Worm (Caenorhabditis elegans) whole organism, young adult: ENCODE results near the gene ins-10.
A peak's percentile ranks its signal among the peaks of the same experiment; 100 is the strongest.

Source experiments
- B0035.1 ChIP-seq: sonication (generic microtip); optimal IDR thresholded peaks from 2 replicates; lab custom pipeline; 2016; ENCODE audit warnings: missing genetic modification characterization, mild to moderate bottlenecking, missing compliant biosample characterization, missing genotype, missing genetic modification reagents
- C06A6.2 ChIP-seq: fragments of 200-800 bp; sonication (Bioruptor generic); conservative IDR thresholded peaks from 2 replicates; pipeline ENCODE4 v1.3.6; 2022; ENCODE audit warnings: missing genetic modification characterization, missing compliant biosample characterization
- F23B12.7 ChIP-seq: sonication (generic microtip); optimal IDR thresholded peaks from 2 replicates; lab custom pipeline; 2017; ENCODE audit warnings: missing genetic modification characterization, mild to moderate bottlenecking, missing compliant biosample characterization, antibody characterized with exemption, moderate library complexity; ENCODE audit not compliant: insufficient read depth
- F33H1.4 ChIP-seq: fragments of 200-800 bp; sonication (Bioruptor generic); IDR thresholded peaks from 2 replicates; pipeline ENCODE4 v1.3.6; 2022; ENCODE audit warnings: missing genetic modification reagents, missing genetic modification characterization, missing compliant biosample characterization
- F39B2.1 ChIP-seq: fragments of 200-800 bp; sonication (Bioruptor generic); IDR thresholded peaks from 2 replicates; pipeline ENCODE4 v1.3.6; 2022; ENCODE audit warnings: missing genetic modification reagents, missing genetic modification characterization, missing compliant biosample characterization
- F49E8.2 ChIP-seq: sonication (generic microtip); optimal IDR thresholded peaks from 3 replicates; lab custom pipeline; 2017; ENCODE audit warnings: missing genetic modification characterization, mild to moderate bottlenecking, missing compliant biosample characterization, antibody characterized with exemption, moderate library complexity; ENCODE audit not compliant: insufficient read depth
- F55B11.4 ChIP-seq: sonication (generic microtip); optimal IDR thresholded peaks from 2 replicates; lab custom pipeline; 2016; ENCODE audit warnings: missing compliant biosample characterization, missing genetic modification characterization, borderline replicate concordance; ENCODE audit not compliant: insufficient read depth
- K11D2.4 ChIP-seq: fragments of 200-800 bp; sonication (Bioruptor generic); IDR thresholded peaks from 2 replicates; pipeline ENCODE4 v1.3.6; 2022; ENCODE audit warnings: missing genetic modification reagents, missing genetic modification characterization, missing compliant biosample characterization
- Y67H2A.10 ChIP-seq: fragments of 200-800 bp; sonication (Bioruptor generic); conservative IDR thresholded peaks from 2 replicates; pipeline ENCODE4 v1.3.6; 2022; ENCODE audit warnings: missing genetic modification reagents, missing genetic modification characterization, missing compliant biosample characterization
- Y79H2A.3 ChIP-seq: fragments of 200-800 bp; sonication (Bioruptor generic); conservative IDR thresholded peaks from 2 replicates; pipeline ENCODE4 v1.3.6; 2022; ENCODE audit warnings: missing genetic modification reagents, missing genetic modification characterization, missing compliant biosample characterization
- Y95B8A.8 ChIP-seq: fragments of 200-800 bp; sonication (Bioruptor generic); IDR thresholded peaks from 2 replicates; pipeline ENCODE4 v1.3.6; 2022; ENCODE audit warnings: missing genetic modification reagents, missing genetic modification characterization, missing compliant biosample characterization
- atf-7 ChIP-seq: sonication (generic microtip); optimal IDR thresholded peaks from 2 replicates; lab custom pipeline; 2017; ENCODE audit warnings: mild to moderate bottlenecking, missing genetic modification characterization, missing compliant biosample characterization
- attf-3 ChIP-seq: fragments of 200-800 bp; sonication (Bioruptor generic); conservative IDR thresholded peaks from 2 replicates; pipeline ENCODE4 v1.3.6; 2022; ENCODE audit warnings: missing genetic modification reagents, missing genetic modification characterization, missing compliant biosample characterization
- attf-5 ChIP-seq: fragments of 200-800 bp; sonication (Bioruptor generic); optimal IDR thresholded peaks from 2 replicates; lab custom pipeline; 2018; ENCODE audit warnings: mild to moderate bottlenecking, missing genetic modification characterization, missing compliant biosample characterization
- attf-6 ChIP-seq: fragments of 200-800 bp; sonication (Bioruptor generic); IDR thresholded peaks from 2 replicates; pipeline ENCODE4 v1.3.6; 2022; ENCODE audit warnings: missing genetic modification reagents, missing genetic modification characterization, missing compliant biosample characterization
- cebp-2 ChIP-seq: fragments of 200-800 bp; sonication (Bioruptor generic); IDR thresholded peaks from 2 replicates; pipeline ENCODE4 v1.3.6; 2022; ENCODE audit warnings: missing genetic modification characterization, missing compliant biosample characterization
- ceh-100 ChIP-seq: fragments of 200-800 bp; sonication (Bioruptor generic); IDR thresholded peaks from 2 replicates; pipeline ENCODE4 v1.3.6; 2022; ENCODE audit warnings: missing genetic modification reagents, missing genetic modification characterization, missing compliant biosample characterization
- ceh-40 ChIP-seq: fragments of 200-800 bp; sonication (Bioruptor generic); IDR thresholded peaks from 2 replicates; pipeline ENCODE4 v1.3.6; 2022; ENCODE audit warnings: missing genetic modification characterization, missing compliant biosample characterization
- die-1 ChIP-seq: sonication (generic microtip); optimal IDR thresholded peaks from 2 replicates; lab custom pipeline; 2016; ENCODE audit warnings: missing genotype, mild to moderate bottlenecking, missing genetic modification characterization, missing compliant biosample characterization
- dpff-1 ChIP-seq: sonication (generic microtip); optimal IDR thresholded peaks from 2 replicates; lab custom pipeline; 2017; ENCODE audit warnings: mild to moderate bottlenecking, missing genetic modification characterization, missing compliant biosample characterization
- dpl-1 ChIP-seq: fragments of 150-350 bp; optimal IDR thresholded peaks from 2 replicates; lab custom pipeline; 2014; ENCODE audit warnings: missing biosample characterization, missing genetic modification reagents, missing genetic modification characterization
- efl-1 ChIP-seq: fragments of 150-350 bp; optimal IDR thresholded peaks from 2 replicates; lab custom pipeline; 2014; ENCODE audit warnings: missing biosample characterization, missing genetic modification reagents, missing genetic modification characterization
- egrh-3 ChIP-seq: fragments of 200-800 bp; sonication (Bioruptor generic); IDR thresholded peaks from 2 replicates; pipeline ENCODE4 v1.3.6; 2022; ENCODE audit warnings: missing genetic modification reagents, missing genetic modification characterization, missing compliant biosample characterization
- ekl-4 ChIP-seq: fragments of 200-800 bp; sonication (Bioruptor generic); IDR thresholded peaks from 2 replicates; pipeline ENCODE4 v1.3.6; 2022; ENCODE audit warnings: missing genetic modification reagents, missing genetic modification characterization, missing compliant biosample characterization
- fkh-3 ChIP-seq: sonication (generic microtip); optimal IDR thresholded peaks from 2 replicates; lab custom pipeline; 2016; ENCODE audit warnings: mild to moderate bottlenecking, missing genetic modification characterization, missing compliant biosample characterization
- hmg-1.2 ChIP-seq: fragments of 200-800 bp; sonication (Bioruptor generic); IDR thresholded peaks from 2 replicates; pipeline ENCODE4 v1.3.6; 2022; ENCODE audit warnings: missing genetic modification reagents, missing genetic modification characterization, missing compliant biosample characterization
- hmg-20 ChIP-seq: fragments of 200-800 bp; sonication (Bioruptor generic); IDR thresholded peaks from 2 replicates; pipeline ENCODE4 v1.3.6; 2022; ENCODE audit warnings: missing genetic modification reagents, missing genetic modification characterization, missing compliant biosample characterization
- hrde-1 ChIP-seq: sonication (generic microtip); optimal IDR thresholded peaks from 2 replicates; lab custom pipeline; 2016; ENCODE audit warnings: missing genetic modification characterization, mild to moderate bottlenecking, missing compliant biosample characterization, moderate library complexity, missing genotype, missing genetic modification reagents, borderline replicate concordance
- hsf-1 ChIP-seq: fragments of 200-800 bp; sonication (Bioruptor generic); IDR thresholded peaks from 2 replicates; pipeline ENCODE4 v1.3.6; 2022; ENCODE audit warnings: missing genetic modification reagents, missing genetic modification characterization, missing compliant biosample characterization
- lin-26 ChIP-seq: fragments of 200-800 bp; sonication (Bioruptor generic); IDR thresholded peaks from 2 replicates; pipeline ENCODE4 v1.3.6; 2022; ENCODE audit warnings: missing genetic modification reagents, missing genetic modification characterization, missing compliant biosample characterization
- lin-40 ChIP-seq: sonication (generic microtip); optimal IDR thresholded peaks from 2 replicates; lab custom pipeline; 2016; ENCODE audit warnings: missing genetic modification characterization, mild to moderate bottlenecking, missing compliant biosample characterization, missing genotype, missing genetic modification reagents
- lir-1 ChIP-seq: fragments of 200-800 bp; sonication (Bioruptor generic); conservative IDR thresholded peaks from 2 replicates; pipeline ENCODE4 v1.3.6; 2022; ENCODE audit warnings: missing genetic modification reagents, missing genetic modification characterization, missing compliant biosample characterization
- madf-6 ChIP-seq: fragments of 200-800 bp; sonication (Bioruptor generic); IDR thresholded peaks from 2 replicates; pipeline ENCODE4 v1.3.6; 2022; ENCODE audit warnings: missing genetic modification reagents, missing genetic modification characterization, missing compliant biosample characterization
- mcd-1 ChIP-seq: fragments of 200-800 bp; sonication (Bioruptor generic); IDR thresholded peaks from 2 replicates; pipeline ENCODE4 v1.3.6; 2022; ENCODE audit warnings: missing genetic modification reagents, missing genetic modification characterization, missing compliant biosample characterization
- nhr-80 ChIP-seq: sonication (generic microtip); optimal IDR thresholded peaks from 2 replicates; lab custom pipeline; 2016; ENCODE audit warnings: missing genetic modification characterization, missing compliant biosample characterization
- pbrm-1 ChIP-seq: fragments of 200-800 bp; sonication (Bioruptor generic); IDR thresholded peaks from 2 replicates; pipeline ENCODE4 v1.3.6; 2022; ENCODE audit warnings: missing genetic modification reagents, missing genetic modification characterization, missing compliant biosample characterization
- rcor-1 ChIP-seq: fragments of 200-800 bp; sonication (Bioruptor generic); IDR thresholded peaks from 2 replicates; pipeline ENCODE4 v1.3.6; 2022; ENCODE audit warnings: missing genetic modification reagents, missing genetic modification characterization, missing compliant biosample characterization
- rpc-1 ChIP-seq, 2 experiments: fragments of 150-350 bp in 1 of 2; sonication (generic microtip) in 1 of 2; optimal IDR thresholded peaks; 2 replicates each; lab custom pipeline; 2014 to 2018; ENCODE audit warnings: missing biosample characterization in 1 of 2, missing genetic modification characterization in 1 of 2, missing genetic modification reagents in 1 of 2, missing genotype in 1 of 2
- tbx-9 ChIP-seq: sonication (generic microtip); optimal IDR thresholded peaks from 2 replicates; lab custom pipeline; 2016; ENCODE audit warnings: borderline replicate concordance, missing genetic modification characterization, inconsistent platforms, missing compliant biosample characterization
- zfh-2 ChIP-seq: fragments of 200-800 bp; sonication (Bioruptor generic); conservative IDR thresholded peaks from 2 replicates; pipeline ENCODE4 v1.3.6; 2022; ENCODE audit warnings: missing genetic modification reagents, missing genetic modification characterization, missing compliant biosample characterization
- ztf-25 ChIP-seq: fragments of 200-800 bp; sonication (Bioruptor generic); IDR thresholded peaks from 2 replicates; pipeline ENCODE4 v1.3.6; 2022; ENCODE audit warnings: missing genetic modification reagents, missing genetic modification characterization, missing compliant biosample characterization
- ztf-26 ChIP-seq: sonication (generic microtip); optimal IDR thresholded peaks from 2 replicates; lab custom pipeline; 2017; ENCODE audit warnings: missing genetic modification characterization, missing compliant biosample characterization

The ins-10 gene

DNA sequence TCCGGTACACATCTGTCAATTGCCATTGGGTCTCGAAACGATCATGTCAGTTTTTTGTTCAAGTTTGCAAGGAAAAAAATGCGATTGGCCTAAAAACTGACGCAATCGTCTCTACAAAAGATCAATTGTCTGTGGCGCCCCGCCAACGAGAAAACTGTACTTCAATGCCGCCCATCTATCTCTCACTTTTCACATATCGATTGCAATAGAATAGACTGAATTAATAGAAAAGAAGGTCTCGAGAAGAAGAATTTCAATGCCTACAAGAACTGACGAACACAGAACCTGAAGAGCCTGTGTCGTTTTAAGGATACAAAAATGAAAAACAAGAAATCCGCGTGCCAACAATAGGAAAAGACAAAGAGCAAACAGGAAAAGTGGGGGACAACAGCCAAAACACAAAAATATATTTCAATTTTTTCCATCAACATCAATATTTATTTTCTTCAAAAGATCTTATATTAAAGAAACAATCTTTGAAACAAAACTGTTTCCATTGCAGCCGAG, 25.3 kb upstream of the ins-10 start (continued):
- TF ChIP-seq F49E8.2 (tag; lab: Kevin White, UChicago) (peak; percentile 50), K11D2.4 (GFP tag; lab: Robert Waterston, UW) (no peak), die-1 (tag; lab: Kevin White, UChicago) (peak; percentile 30), mcd-1 (GFP tag; lab: Robert Waterston, UW) (peak; percentile 42; the same call in 1 of the 2 replicates), Y67H2A.10 (GFP tag; lab: Robert Waterston, UW) (no peak)

DNA sequence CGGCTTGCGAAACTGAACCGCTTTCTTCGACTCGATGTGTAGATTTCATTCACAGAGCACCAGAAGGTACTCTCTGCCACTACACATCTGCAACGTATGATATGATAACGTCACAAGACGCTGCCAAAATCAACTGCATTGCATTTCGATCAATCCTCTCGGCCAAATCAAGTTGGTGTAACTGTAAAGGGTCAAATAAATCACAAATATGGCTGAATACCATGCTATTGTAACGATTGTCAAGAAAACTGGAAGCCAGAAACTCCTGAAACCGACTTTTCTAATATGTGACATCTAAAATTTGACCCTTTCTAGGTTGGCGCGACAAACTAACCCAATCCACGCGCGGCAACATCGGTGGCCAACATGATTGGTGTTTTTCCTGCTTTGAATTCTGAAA, 23.7 kb upstream of the ins-10 start:
- TF ChIP-seq lir-1: no peak
- no peak for TF ChIP-seq ztf-26
- no peak for TF ChIP-seq F55B11.4 (tag; lab: Kevin White, UChicago)
- TF ChIP-seq hrde-1 (tag; lab: Kevin White, UChicago): no peak

DNA sequence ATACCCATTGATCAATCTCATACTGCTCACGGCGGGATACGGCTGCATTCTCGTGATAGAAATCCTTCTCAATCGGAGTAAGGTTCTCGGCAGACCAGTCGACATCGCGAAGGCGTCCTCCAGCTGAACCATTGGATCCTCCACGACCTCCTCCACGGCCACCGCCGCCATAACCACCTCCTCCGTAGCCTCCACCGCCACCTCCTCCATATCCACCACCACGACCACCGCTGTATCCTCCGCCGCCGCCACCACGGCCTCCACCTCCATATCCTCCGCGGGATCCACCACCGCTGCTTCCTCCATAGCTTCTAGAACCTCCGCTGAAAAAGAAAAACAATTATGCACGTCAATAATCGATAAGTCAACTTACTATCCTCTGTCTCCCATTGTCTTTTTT, 22.3 kb upstream of the ins-10 start:
- TF ChIP-seq mcd-1 (GFP tag; lab: Robert Waterston, UW): peak; percentile 40; the same call in 1 of the 2 replicates
- peak; percentile 45; the same call in 1 of the 2 replicates for TF ChIP-seq lin-26 (GFP tag; lab: Robert Waterston, UW)
- TF ChIP-seq ztf-25 (GFP tag; lab: Robert Waterston, UW): peak; percentile 16; the same call in 1 of the 2 replicates
- peak; percentile 19; the same call in 1 of the 2 replicates for TF ChIP-seq madf-6 (GFP tag; lab: Robert Waterston, UW)
- TF ChIP-seq attf-6 (GFP tag; lab: Robert Waterston, UW): no peak
- peak; percentile 91 for TF ChIP-seq egrh-3
- TF ChIP-seq B0035.1 (tag; lab: Kevin White, UChicago): no peak
- no peak for TF ChIP-seq ceh-100 (GFP tag; lab: Robert Waterston, UW)
- peak; percentile 93 for TF ChIP-seq zfh-2 (GFP tag; lab: Robert Waterston, UW)
- no peak for TF ChIP-seq fkh-3 (tag; lab: Kevin White, UChicago)
- no peak for TF ChIP-seq nhr-80
- 0 out of 2 replicates have a peak, but pooled peaks have one; percentile 13 for TF ChIP-seq cebp-2 (GFP tag; lab: Robert Waterston, UW)
- peak; percentile 27; the same call in 1 of the 2 replicates for TF ChIP-seq hsf-1 (GFP tag; lab: Robert Waterston, UW)
- 0 out of 2 replicates have a peak, but pooled peaks have one; percentile 20 for TF ChIP-seq hmg-1.2 (GFP tag; lab: Robert Waterston, UW)
- no peak for TF ChIP-seq attf-5 (GFP tag; lab: Kevin White, UChicago)
- TF ChIP-seq F39B2.1 (GFP tag; lab: Robert Waterston, UW): 0 out of 2 replicates have a peak, but pooled peaks have one; percentile 17

DNA sequence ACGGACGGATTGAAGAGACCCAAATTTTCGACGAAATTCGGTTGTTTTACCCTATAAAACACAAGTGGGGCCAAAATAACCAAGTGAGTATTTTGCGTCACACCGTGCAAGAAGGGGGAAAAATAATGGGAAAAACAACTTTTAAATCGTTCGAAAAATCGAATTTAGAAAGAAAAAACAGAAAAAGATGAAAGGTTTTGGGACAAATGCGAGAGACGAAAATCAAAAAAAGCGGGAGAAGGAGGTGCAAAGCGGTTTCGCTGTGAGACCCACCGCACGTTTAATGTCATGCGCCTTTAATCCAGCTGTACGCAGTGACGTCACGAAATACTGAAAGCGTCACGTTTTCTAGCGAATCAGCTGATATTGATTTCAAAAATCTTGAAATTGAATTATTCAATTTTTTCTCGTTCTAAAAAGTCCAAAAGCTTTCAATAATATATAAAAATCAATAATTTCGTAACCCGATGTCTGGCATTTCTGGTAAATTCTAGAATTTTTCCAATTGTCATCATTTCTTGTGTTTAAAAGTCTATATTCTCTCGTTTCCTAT, 21.7 kb upstream of the ins-10 start, which contains the start of the genes ddx-17 and aip-1:
TSS of gene ddx-17 (minus strand) at position 51 of the 553 bp plus-strand sequence.
TSS of gene aip-1 (plus strand) at position 332 of the 553 bp plus-strand sequence.
- no peak for TF ChIP-seq dpff-1 (tag; lab: Kevin White, UChicago)
- TF ChIP-seq ceh-40 (GFP tag; lab: Robert Waterston, UW): no peak
- peak; percentile 94 for TF ChIP-seq F33H1.4 (GFP tag; lab: Robert Waterston, UW)
- no peak for TF ChIP-seq tbx-9 (tag; lab: Kevin White, UChicago)
- peak; percentile 71 for TF ChIP-seq pbrm-1 (GFP tag; lab: Robert Waterston, UW)
- TF ChIP-seq efl-1 (GFP tag; lab: Kevin White, UChicago): peak; percentile 81
- TF ChIP-seq rpc-1 (optimal IDR thresholded peaks at IDR 0.05; lab: Kevin White, UChicago): peak; percentile 29
- TF ChIP-seq rpc-1 (tag; optimal IDR thresholded peaks at IDR 0.05; lab: Kevin White, UChicago): no peak
- peak; percentile 74 for TF ChIP-seq rcor-1 (GFP tag; lab: Robert Waterston, UW)
- TF ChIP-seq attf-3 (GFP tag; lab: Robert Waterston, UW): 0 out of 2 replicates have a peak, but pooled peaks have one; percentile 12
- peak; percentile 76 for TF ChIP-seq madf-6 (GFP tag; lab: Robert Waterston, UW)
- TF ChIP-seq Y95B8A.8 (GFP tag; lab: Robert Waterston, UW): peak; percentile 25; the same call in 1 of the 2 replicates
- no peak for TF ChIP-seq F23B12.7
- TF ChIP-seq dpl-1: peak; percentile 57
- 0 out of 2 replicates have a peak, but pooled peaks have one; percentile 16 for TF ChIP-seq C06A6.2 (GFP tag; lab: Robert Waterston, UW)
- TF ChIP-seq hmg-20 (GFP tag; lab: Robert Waterston, UW): no peak
- peak; percentile 71 for TF ChIP-seq lin-40 (tag; lab: Kevin White, UChicago)
- TF ChIP-seq ekl-4 (GFP tag; lab: Robert Waterston, UW): peak; percentile 76
- TF ChIP-seq Y79H2A.3 (GFP tag; lab: Robert Waterston, UW): no peak
- peak; percentile 92 for TF ChIP-seq atf-7 (tag; lab: Kevin White, UChicago)
